Fruit fly (Drosophila melanogaster): Measurements from ENCODE around the gene CG31517.

The CG31517 gene

DNA sequence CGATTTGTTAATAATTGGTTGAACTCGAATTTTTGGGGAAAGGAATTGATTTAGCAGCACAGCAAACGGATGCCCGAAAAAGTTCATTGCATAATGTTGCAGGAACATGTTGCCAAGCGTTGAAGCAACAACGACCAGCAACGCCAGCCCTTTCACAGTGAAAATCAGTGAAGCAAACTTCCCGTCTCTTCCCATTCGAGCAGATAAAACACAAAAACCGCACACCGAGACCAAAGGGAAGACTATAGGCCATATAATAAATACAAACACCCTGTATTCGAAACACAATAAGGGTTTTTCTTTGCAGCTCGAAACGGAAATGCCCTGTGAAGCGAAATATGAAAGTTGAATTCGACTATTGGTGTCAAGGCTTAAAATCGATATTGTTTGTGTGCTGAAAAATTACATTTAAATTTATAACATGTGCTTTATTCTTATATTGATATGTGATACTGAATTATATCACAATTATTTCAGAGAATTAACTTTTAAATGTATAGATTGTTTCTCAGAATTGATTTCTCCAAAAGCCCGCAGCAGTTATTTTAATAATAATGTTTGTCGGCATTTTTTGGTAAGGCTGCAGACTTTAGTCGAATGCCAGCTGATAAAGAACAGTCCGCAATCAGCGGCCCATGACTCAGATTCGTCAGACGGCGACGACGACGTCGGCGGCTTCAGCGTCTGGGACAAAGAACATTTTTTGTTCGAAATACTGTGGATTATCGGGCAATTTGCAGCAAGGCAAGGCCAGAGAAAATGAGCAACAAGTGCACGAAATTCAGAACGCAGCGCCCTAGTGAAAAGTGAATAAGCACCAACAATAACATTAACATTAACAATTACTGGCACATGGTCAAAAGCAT is 29.1 kb downstream of the CG31517 start (continued):
- peak in 1 of 2 experiments; percentile 30 for TF ChIP-seq Pdp1 (GFP tag; optimal IDR thresholded peaks at IDR 0.05)
- TF ChIP-seq HLH54F (GFP tag; optimal IDR thresholded peaks at IDR 0.05), result no peak
- TF ChIP-seq Spps (tag; optimal IDR thresholded peaks at IDR 0.05), result no peak

dm6 chr3R:13978078-13978559 is 29.9 kb downstream of the CG31517 start:
- TF ChIP-seq gcm2 (GFP tag; optimal IDR thresholded peaks at IDR 0.05) (no peak), Awh (GFP tag; IDR thresholded peaks at IDR 0.05) (no peak), gcm (GFP tag; optimal IDR thresholded peaks at IDR 0.05) (no peak), CG13624 (GFP tag; optimal IDR thresholded peaks at IDR 0.05) (no peak), dysf (GFP tag; IDR thresholded peaks at IDR 0.05) (no peak), tna (GFP tag; IDR thresholded peaks at IDR 0.05; ENCODE audit: partially characterized antibody) (no peak), CG9876 (GFP tag; optimal IDR thresholded peaks at IDR 0.05) (no peak), mld (GFP tag; IDR thresholded peaks at IDR 0.05; ENCODE audit: partially characterized antibody) (no peak), CG7963 (GFP tag; IDR thresholded peaks at IDR 0.05; ENCODE audit: partially characterized antibody) (no peak), CG8478 (optimal IDR thresholded peaks at IDR 0.05) (no peak), fd96Cb (tag; optimal IDR thresholded peaks at IDR 0.05) (no peak), sqz (GFP tag; optimal IDR thresholded peaks at IDR 0.05) (peak; percentile 29), BEAF-32 (GFP tag; optimal IDR thresholded peaks at IDR 0.05) (no peak), CG10321 (GFP tag; IDR thresholded peaks at IDR 0.05) (peak; percentile 64), jigr1 (GFP tag; IDR thresholded peaks at IDR 0.05) (no peak), Hr78 (GFP tag; optimal IDR thresholded peaks at IDR 0.05) (peak in 1 of 2 experiments; percentile 96), BtbVII (GFP tag; optimal IDR thresholded peaks at IDR 0.05) (no peak), psq (GFP tag; optimal IDR thresholded peaks at IDR 0.05) (no peak), Bdp1 (GFP tag; optimal IDR thresholded peaks at IDR 0.05) (no peak), jumu (GFP tag; optimal IDR thresholded peaks at IDR 0.05) (no peak), MBD-R2 (GFP tag; IDR thresholded peaks at IDR 0.05) (no peak), CG11696 (GFP tag; IDR thresholded peaks at IDR 0.05) (no peak), tgo (GFP tag; IDR thresholded peaks at IDR 0.05) (no peak), slou (GFP tag; optimal IDR thresholded peaks at IDR 0.05) (no peak), PHDP (tag; optimal IDR thresholded peaks at IDR 0.05) (no peak), CG14860 (GFP tag; IDR thresholded peaks at IDR 0.05; ENCODE audit: partially characterized antibody) (no peak), HmgZ (tag; optimal IDR thresholded peaks at IDR 0.05) (no peak), CG10209 (GFP tag; optimal IDR thresholded peaks at IDR 0.05) (no peak), CG7372 (GFP tag; IDR thresholded peaks at IDR 0.05) (no peak), YL-1 (GFP tag; optimal IDR thresholded peaks at IDR 0.05) (no peak), CG1832 (GFP tag; optimal IDR thresholded peaks at IDR 0.05) (peak; percentile 68), ttk (GFP tag; IDR thresholded peaks at IDR 0.05) (peak; percentile 63; the same call in 1 of the 2 replicates), CG3281 (GFP tag; optimal IDR thresholded peaks at IDR 0.05) (no peak), CG11560 (tag; IDR thresholded peaks at IDR 0.05) (no peak), CG12744 (GFP tag; optimal IDR thresholded peaks at IDR 0.05) (no peak), kah (GFP tag; optimal IDR thresholded peaks at IDR 0.05) (no peak), Hmr (GFP tag; optimal IDR thresholded peaks at IDR 0.05) (no peak), sim (GFP tag; IDR thresholded peaks at IDR 0.05) (no peak), Mrtf (GFP tag; IDR thresholded peaks at IDR 0.05) (no peak), CG11504 (tag; optimal IDR thresholded peaks at IDR 0.05) (peak; percentile 74), unpg (GFP tag; optimal IDR thresholded peaks at IDR 0.05) (no peak), sob (GFP tag; IDR thresholded peaks at IDR 0.05) (no peak), B-H2 (GFP tag; optimal IDR thresholded peaks at IDR 0.05) (no peak), nerfin-2 (GFP tag; IDR thresholded peaks at IDR 0.05; ENCODE audit: partially characterized antibody) (no peak)

Measured in whole organism, embryonic.